Fruit fly (Drosophila melanogaster) whole organism, embryonic: ENCODE data around the gene CG9630.

Experiments
- Atf-2 ChIP-seq: fragments of 200-800 bp; sonication (Bioruptor generic); optimal IDR thresholded peaks from 2 replicates; lab custom pipeline; 2016; ENCODE audit warnings: missing biosample characterization, missing genetic modification characterization
- CG10431 ChIP-seq: fragments of 200-800 bp; sonication (Bioruptor generic); optimal IDR thresholded peaks from 3 replicates; lab custom pipeline; 2018; ENCODE audit warnings: missing biosample characterization, mild to moderate bottlenecking, missing genetic modification characterization
- CG12071 ChIP-seq: fragments of 200-800 bp; sonication (Bioruptor generic); optimal IDR thresholded peaks from 3 replicates; lab custom pipeline; 2018; ENCODE audit warnings: missing biosample characterization, mild to moderate bottlenecking, missing genetic modification characterization
- CG12104 ChIP-seq: fragments of 200-800 bp; sonication (Bioruptor generic); optimal IDR thresholded peaks from 3 replicates; lab custom pipeline; 2016; ENCODE audit warnings: missing biosample characterization, missing genetic modification characterization
- CG12155 ChIP-seq: fragments of 200-800 bp; sonication (Bioruptor generic); optimal IDR thresholded peaks from 3 replicates; lab custom pipeline; 2016; ENCODE audit warnings: missing biosample characterization, missing genetic modification characterization
- CG12219 ChIP-seq: fragments of 200-800 bp; sonication (Bioruptor generic); optimal IDR thresholded peaks from 3 replicates; lab custom pipeline; 2018; ENCODE audit warnings: missing biosample characterization, mild to moderate bottlenecking, missing genetic modification characterization
- CG15601 ChIP-seq: fragments of 200-800 bp; sonication (Bioruptor generic); optimal IDR thresholded peaks from 3 replicates; lab custom pipeline; 2019; ENCODE audit warnings: missing biosample characterization, mild to moderate bottlenecking, missing genetic modification characterization, moderate library complexity
- CG1602 ChIP-seq: fragments of 200-800 bp; sonication (Bioruptor generic); optimal IDR thresholded peaks from 3 replicates; lab custom pipeline; 2016; ENCODE audit warnings: missing biosample characterization, missing genetic modification characterization
- CG17328 ChIP-seq: fragments of 200-800 bp; sonication (Bioruptor generic); IDR thresholded peaks from 2 replicates; pipeline ENCODE4 v1.3.6; 2022; ENCODE audit warnings: missing biosample characterization, missing genetic modification characterization
- CG17802 ChIP-seq: fragments of 200-800 bp; sonication (Bioruptor generic); optimal IDR thresholded peaks from 2 replicates; lab custom pipeline; 2018; ENCODE audit warnings: missing biosample characterization, mild to moderate bottlenecking, missing genetic modification characterization, moderate library complexity
- CG30020 ChIP-seq: fragments of 200-800 bp; optimal IDR thresholded peaks from 2 replicates; lab custom pipeline; 2019; ENCODE audit warnings: missing biosample characterization, mild to moderate bottlenecking, missing genetic modification characterization, moderate library complexity
- CG3838 ChIP-seq: fragments of 200-800 bp; sonication (Bioruptor generic); optimal IDR thresholded peaks from 3 replicates; lab custom pipeline; 2016; ENCODE audit warnings: missing biosample characterization, missing genetic modification characterization
- CG5245 ChIP-seq: fragments of 200-800 bp; sonication (Bioruptor generic); optimal IDR thresholded peaks from 3 replicates; lab custom pipeline; 2016; ENCODE audit warnings: missing biosample characterization, missing genetic modification characterization
- CG6175 ChIP-seq: fragments of 200-800 bp; sonication (Bioruptor generic); IDR thresholded peaks from 3 replicates; pipeline ENCODE4 v1.3.6; 2022; ENCODE audit warnings: missing biosample characterization, missing genetic modification characterization
- CG7745 ChIP-seq: fragments of 200-800 bp; sonication (Bioruptor generic); optimal IDR thresholded peaks from 2 replicates; lab custom pipeline; 2018; ENCODE audit warnings: missing biosample characterization, mild to moderate bottlenecking, missing genetic modification characterization, moderate library complexity
- CTCF ChIP-seq: fragments of 200-800 bp; sonication (Bioruptor generic); optimal IDR thresholded peaks from 2 replicates; lab custom pipeline; 2017; ENCODE audit warnings: missing biosample characterization, mild to moderate bottlenecking, missing genetic modification characterization, moderate library complexity
- CoRest ChIP-seq: fragments of 200-800 bp; sonication (Bioruptor generic); optimal IDR thresholded peaks from 3 replicates; lab custom pipeline; 2018; ENCODE audit warnings: missing biosample characterization, mild to moderate bottlenecking, missing genetic modification characterization, moderate library complexity
- D19A ChIP-seq: fragments of 200-800 bp; optimal IDR thresholded peaks from 3 replicates; lab custom pipeline; 2019; ENCODE audit warnings: missing biosample characterization, mild to moderate bottlenecking, missing genetic modification characterization, moderate library complexity
- Dfd ChIP-seq, 2 experiments: fragments of >200 bp; optimal IDR thresholded peaks; 2 replicates each; lab custom pipeline; 2017; ENCODE audit warnings: missing biosample characterization in 2 of 2, missing genetic modification characterization in 2 of 2
- Dll ChIP-seq: fragments of 200-800 bp; sonication (Bioruptor generic); IDR thresholded peaks from 4 replicates; pipeline ENCODE4 v1.3.6; 2022; ENCODE audit warnings: missing biosample characterization, missing genetic modification characterization; ENCODE audit not compliant: partially characterized antibody
- Dp ChIP-seq: fragments of 200-800 bp; sonication (Bioruptor generic); optimal IDR thresholded peaks from 2 replicates; lab custom pipeline; 2018; ENCODE audit warnings: missing biosample characterization, mild to moderate bottlenecking, missing genetic modification characterization, moderate library complexity
- Fer3 ChIP-seq: fragments of 200-800 bp; sonication (Bioruptor generic); optimal IDR thresholded peaks from 2 replicates; lab custom pipeline; 2018; ENCODE audit warnings: missing biosample characterization, mild to moderate bottlenecking, missing genetic modification characterization, moderate library complexity
- HHEX ChIP-seq: fragments of 200-800 bp; sonication (Bioruptor generic); optimal IDR thresholded peaks from 3 replicates; lab custom pipeline; 2017; ENCODE audit warnings: missing biosample characterization, mild to moderate bottlenecking, missing genetic modification characterization, missing genetic modification reagents
- HLHmδ ChIP-seq: fragments of 200-800 bp; sonication (Bioruptor generic); optimal IDR thresholded peaks from 2 replicates; lab custom pipeline; 2018; ENCODE audit warnings: missing biosample characterization, mild to moderate bottlenecking, missing genetic modification characterization, moderate library complexity
- Jarid2 ChIP-seq: fragments of 200-800 bp; sonication (Bioruptor generic); optimal IDR thresholded peaks from 3 replicates; lab custom pipeline; 2017; ENCODE audit warnings: mild to moderate bottlenecking, missing biosample characterization, missing genetic modification reagents, missing genetic modification characterization
- MESR4 ChIP-seq: fragments of 200-800 bp; sonication (Bioruptor generic); optimal IDR thresholded peaks from 2 replicates; lab custom pipeline; 2018; ENCODE audit warnings: missing biosample characterization, mild to moderate bottlenecking, missing genetic modification characterization, moderate library complexity
- Myb ChIP-seq: fragments of 200-800 bp; sonication (Bioruptor generic); optimal IDR thresholded peaks from 2 replicates; lab custom pipeline; 2016; ENCODE audit warnings: missing biosample characterization, missing genetic modification characterization
- Sry-β ChIP-seq: fragments of 200-800 bp; sonication (Bioruptor generic); optimal IDR thresholded peaks from 2 replicates; lab custom pipeline; 2018; ENCODE audit warnings: missing biosample characterization, mild to moderate bottlenecking, missing genetic modification characterization, moderate library complexity
- Ssrp ChIP-seq: fragments of 200-800 bp; sonication (Bioruptor generic); optimal IDR thresholded peaks from 2 replicates; lab custom pipeline; 2018; ENCODE audit warnings: missing biosample characterization, mild to moderate bottlenecking, missing genetic modification characterization, moderate library complexity
- Stat92E ChIP-seq, 3 experiments: fragments of >200 bp in 2 of 3; fragments of 200-800 bp in 1 of 3; sonication (Bioruptor generic) in 1 of 3; optimal IDR thresholded peaks; 2 replicates each; lab custom pipeline; 2017 to 2019; ENCODE audit warnings: missing biosample characterization in 3 of 3, missing genetic modification characterization in 3 of 3, mild to moderate bottlenecking in 1 of 3, moderate library complexity in 1 of 3
- Trl ChIP-seq, 3 experiments: fragments of >200 bp in 2 of 3; fragments of 200-800 bp in 1 of 3; sonication (Bioruptor generic) in 1 of 3; optimal IDR thresholded peaks; 2 replicates in 1 of 3; 3 replicates in 2 of 3; lab custom pipeline; 2016 to 2017; ENCODE audit warnings: missing biosample characterization in 1 of 3, missing genetic modification characterization in 1 of 3
- YL-1 ChIP-seq: fragments of 200-800 bp; sonication (Bioruptor generic); optimal IDR thresholded peaks from 3 replicates; lab custom pipeline; 2017; ENCODE audit warnings: missing biosample characterization, mild to moderate bottlenecking, missing genetic modification characterization
- bab2 ChIP-seq: fragments of 200-800 bp; sonication (Bioruptor generic); optimal IDR thresholded peaks from 2 replicates; lab custom pipeline; 2016; ENCODE audit warnings: missing biosample characterization, missing genetic modification characterization
- bsh ChIP-seq, 2 experiments: fragments of 200-800 bp; sonication (Bioruptor generic); optimal IDR thresholded peaks; 2 replicates each; lab custom pipeline; 2017 to 2018; ENCODE audit warnings: mild to moderate bottlenecking in 2 of 2, missing biosample characterization in 2 of 2, missing genetic modification characterization in 2 of 2, moderate library complexity in 1 of 2
- ci ChIP-seq: fragments of 200-800 bp; sonication (Bioruptor generic); IDR thresholded peaks from 3 replicates; pipeline ENCODE4 v1.3.6; 2022; ENCODE audit warnings: missing biosample characterization, missing genetic modification characterization
- fd64A ChIP-seq: fragments of 200-800 bp; sonication (Bioruptor generic); optimal IDR thresholded peaks from 3 replicates; lab custom pipeline; 2018; ENCODE audit warnings: missing biosample characterization, mild to moderate bottlenecking, missing genetic modification characterization
- gsb-n ChIP-seq: fragments of 200-800 bp; sonication (Bioruptor generic); optimal IDR thresholded peaks from 3 replicates; lab custom pipeline; 2018; ENCODE audit warnings: missing biosample characterization, mild to moderate bottlenecking, missing genetic modification characterization
- hbn ChIP-seq: fragments of 200-800 bp; sonication (Bioruptor generic); IDR thresholded peaks from 2 replicates; pipeline ENCODE4 v1.3.6; 2022; ENCODE audit warnings: missing biosample characterization, missing genetic modification characterization; ENCODE audit not compliant: partially characterized antibody
- inv ChIP-seq: fragments of 200-800 bp; sonication (Bioruptor generic); IDR thresholded peaks from 2 replicates; pipeline ENCODE4 v1.3.6; 2022; ENCODE audit warnings: missing biosample characterization, missing genetic modification characterization; ENCODE audit not compliant: partially characterized antibody
- lola ChIP-seq, 3 experiments: fragments of >200 bp in 2 of 3; fragments of 200-800 bp in 1 of 3; sonication (Bioruptor generic) in 1 of 3; optimal IDR thresholded peaks; 2 replicates each; lab custom pipeline; 2017 to 2019; ENCODE audit warnings: missing biosample characterization in 3 of 3, missing genetic modification characterization in 3 of 3, mild to moderate bottlenecking in 1 of 3, moderate library complexity in 1 of 3
- salm ChIP-seq: fragments of 200-800 bp; sonication (Bioruptor generic); optimal IDR thresholded peaks from 2 replicates; lab custom pipeline; 2018; ENCODE audit warnings: missing biosample characterization, mild to moderate bottlenecking, missing genetic modification characterization
- sd ChIP-seq: fragments of 200-800 bp; sonication (Bioruptor generic); optimal IDR thresholded peaks from 3 replicates; lab custom pipeline; 2018; ENCODE audit warnings: missing biosample characterization, mild to moderate bottlenecking, missing genetic modification characterization, moderate library complexity
- sna ChIP-seq: fragments of 200-800 bp; sonication (Bioruptor generic); IDR thresholded peaks from 2 replicates; pipeline ENCODE4 v1.3.6; 2022; ENCODE audit warnings: missing biosample characterization, missing genetic modification characterization; ENCODE audit not compliant: partially characterized antibody
- sr ChIP-seq: fragments of 200-800 bp; sonication (Bioruptor generic); IDR thresholded peaks from 3 replicates; pipeline ENCODE4 v1.3.6; 2022; ENCODE audit warnings: missing biosample characterization, missing genetic modification characterization
- stwl ChIP-seq: fragments of 200-800 bp; sonication (Bioruptor generic); optimal IDR thresholded peaks from 3 replicates; lab custom pipeline; 2018; ENCODE audit warnings: missing biosample characterization, mild to moderate bottlenecking, missing genetic modification characterization, moderate library complexity
- tna ChIP-seq: fragments of 200-800 bp; sonication (Bioruptor generic); IDR thresholded peaks from 2 replicates; pipeline ENCODE4 v1.3.6; 2022; ENCODE audit warnings: missing biosample characterization, missing genetic modification characterization; ENCODE audit not compliant: partially characterized antibody
- unpg ChIP-seq: fragments of 200-800 bp; sonication (Bioruptor generic); optimal IDR thresholded peaks from 3 replicates; lab custom pipeline; 2018; ENCODE audit warnings: missing biosample characterization, mild to moderate bottlenecking, missing genetic modification characterization, moderate library complexity
- vvl ChIP-seq: fragments of 200-800 bp; sonication (Bioruptor generic); IDR thresholded peaks from 2 replicates; pipeline ENCODE4 v1.3.6; 2022; ENCODE audit warnings: missing biosample characterization, missing genetic modification characterization

Gene CG9630

dm6 chr3R:8308515-8308959 is 38.8 kb upstream of the CG9630 start, which contains the start of gene tex (continued):
- TF ChIP-seq Dll (GFP tag; lab: Robert Waterston, UW) (peak; percentile 62; the same call in 3 of the 4 replicates), D19A (tag; lab: Kevin White, UChicago) (peak; percentile 30), Trl (optimal IDR thresholded peaks at IDR 0.05; lab: Kevin White, UChicago) (peak in 1 of 2 experiments; percentile 52), Trl (GFP tag; optimal IDR thresholded peaks at IDR 0.05; lab: Kevin White, UChicago) (peak; percentile 50), lola (GFP tag; optimal IDR thresholded peaks at IDR 0.05; lab: Kevin White, UChicago) (peak in 1 of 3 experiments; percentile 49), CG12155 (no peak), salm (peak; percentile 54), YL-1 (peak; percentile 23), Dp (peak; percentile 98), tna (GFP tag; lab: Robert Waterston, UW) (no peak), CG12071 (peak; percentile 32), CoRest (tag; lab: Kevin White, UChicago) (peak; percentile 7), CG7745 (tag; lab: Kevin White, UChicago) (peak; percentile 24), CG10431 (peak; percentile 31), bsh (GFP tag; optimal IDR thresholded peaks at IDR 0.05; lab: Kevin White, UChicago) (peak in 1 of 2 experiments; percentile 62), CG3838 (GFP tag; lab: Kevin White, UChicago) (no peak), CG17802 (tag; lab: Kevin White, UChicago) (no peak), CG17328 (GFP tag; lab: Robert Waterston, UW) (no peak), inv (no peak), CG30020 (no peak), HHEX (GFP tag; lab: Kevin White, UChicago) (peak; percentile 37), CG12219 (peak; percentile 31), gsb-n (tag; lab: Kevin White, UChicago) (no peak), ci (GFP tag; lab: Robert Waterston, UW) (peak; percentile 65; the same call in 2 of the 3 replicates), vvl (GFP tag; lab: Robert Waterston, UW) (peak; percentile 68), CG5245 (GFP tag; lab: Kevin White, UChicago) (peak; percentile 10), CG15601 (tag; lab: Kevin White, UChicago) (peak; percentile 55), unpg (GFP tag; lab: Kevin White, UChicago) (peak; percentile 38), sd (tag; lab: Kevin White, UChicago) (peak; percentile 22), Jarid2 (no peak), stwl (tag; lab: Kevin White, UChicago) (peak; percentile 36), Ssrp (tag; lab: Kevin White, UChicago) (no peak), CG6175 (GFP tag; lab: Robert Waterston, UW) (no peak), Fer3 (tag; lab: Kevin White, UChicago) (peak; percentile 18), HLHmδ (GFP tag; lab: Kevin White, UChicago) (peak; percentile 77), CG12104 (GFP tag; lab: Kevin White, UChicago) (peak; percentile 3), fd64A (GFP tag; lab: Kevin White, UChicago) (peak; percentile 81), hbn (peak; percentile 28; the same call in 1 of the 2 replicates), bab2 (GFP tag; lab: Kevin White, UChicago) (peak; percentile 36), MESR4 (peak; percentile 12), sna (GFP tag; lab: Robert Waterston, UW) (0 out of 2 replicates have a peak, but pooled peaks have one; percentile 44), Sry-β (GFP tag; lab: Kevin White, UChicago) (peak; percentile 43), Atf-2 (no peak), sr (0 out of 3 replicates have a peak, but pooled peaks have one; percentile 12), CTCF (GFP tag; lab: Kevin White, UChicago) (peak; percentile 19), Stat92E (GFP tag; optimal IDR thresholded peaks at IDR 0.05; lab: Kevin White, UChicago) (peak in 1 of 3 experiments; percentile 5), CG1602 (GFP tag; lab: Kevin White, UChicago) (no peak), Dfd (GFP tag; optimal IDR thresholded peaks at IDR 0.05; lab: Kevin White, UChicago) (no peak), Myb (GFP tag; lab: Kevin White, UChicago) (peak; percentile 59)
